Worm (Caenorhabditis elegans): ENCODE measurements around the gene ire-1.

- TF ChIP-seq rnt-1 (tag; optimal IDR thresholded peaks at IDR 0.05) = peak; percentile 15
- TF ChIP-seq ama-1 (optimal IDR thresholded peaks at IDR 0.05) = no peak
- no peak for TF ChIP-seq tbx-2 (tag; optimal IDR thresholded peaks at IDR 0.05)
- TF ChIP-seq K09A11.1 (tag; optimal IDR thresholded peaks at IDR 0.05; ENCODE audit: insufficient read depth) = no peak
- TF ChIP-seq fkh-10 (GFP tag; optimal IDR thresholded peaks at IDR 0.05) = no peak
- no peak for TF ChIP-seq F13H6.1 (tag; optimal IDR thresholded peaks at IDR 0.05)
- TF ChIP-seq ref-2 (tag; optimal IDR thresholded peaks at IDR 0.05) = no peak
These were observed 37.5 kb upstream of the ire-1 start, which contains the start of the genes emb-27 and rrf-3 for ce11 chrII:8162120-8162648.
